Fruit fly (Drosophila melanogaster): Measurements from ENCODE around the gene CG3558.

CG3558 gene

DNA sequence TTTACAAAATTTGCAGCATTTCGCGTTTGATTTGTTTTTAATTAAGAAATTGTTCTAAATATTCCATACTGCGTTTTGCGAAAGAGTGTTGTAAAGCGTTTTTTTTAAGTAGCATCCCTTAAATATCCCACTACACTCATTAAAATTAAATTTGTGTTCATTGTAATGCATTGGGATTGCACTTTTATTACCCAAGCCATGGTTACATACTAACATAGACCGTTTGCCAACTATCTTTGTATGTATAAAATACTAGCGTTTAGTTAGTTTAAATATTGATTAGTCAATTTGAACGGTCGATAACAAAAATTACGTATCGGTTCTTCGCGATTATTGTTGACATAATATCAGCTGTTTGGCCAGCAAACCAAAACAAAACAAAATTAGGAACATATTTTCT lies 47.1 kb downstream of the CG3558 start, which contains the start of the genes cnir and CG17221 (continued):
- TF ChIP-seq Oaz (GFP tag; IDR thresholded peaks at IDR 0.05) (no peak), CG5953 (GFP tag; IDR thresholded peaks at IDR 0.05) (no peak), CG17385 (GFP tag; optimal IDR thresholded peaks at IDR 0.05) (peak; percentile 70), seq (GFP tag; IDR thresholded peaks at IDR 0.05) (peak; percentile 49; the same call in 1 of the 2 replicates), CG17359 (tag; optimal IDR thresholded peaks at IDR 0.05) (peak; percentile 58), hth (optimal IDR thresholded peaks at IDR 0.05) (no peak), pfk (GFP tag; optimal IDR thresholded peaks at IDR 0.05) (no peak), CG6175 (GFP tag; IDR thresholded peaks at IDR 0.05) (no peak), NC2α (GFP tag; optimal IDR thresholded peaks at IDR 0.05) (peak; percentile 38), CG7786 (GFP tag; optimal IDR thresholded peaks at IDR 0.05) (peak; percentile 49), unpg (GFP tag; optimal IDR thresholded peaks at IDR 0.05) (peak; percentile 70), Elba2 (GFP tag; optimal IDR thresholded peaks at IDR 0.05) (peak; percentile 76), slp2 (GFP tag; optimal IDR thresholded peaks at IDR 0.05) (peak; percentile 66), gcm (GFP tag; optimal IDR thresholded peaks at IDR 0.05) (peak; percentile 5), grn (GFP tag; optimal IDR thresholded peaks at IDR 0.05) (no peak), Usf (GFP tag; optimal IDR thresholded peaks at IDR 0.05) (no peak), CG8281 (tag; optimal IDR thresholded peaks at IDR 0.05) (peak; percentile 21), trh (GFP tag; optimal IDR thresholded peaks at IDR 0.05) (no peak), E2f2 (GFP tag; IDR thresholded peaks at IDR 0.05) (peak; percentile 47), CG30020 (tag; optimal IDR thresholded peaks at IDR 0.05) (peak; percentile 59), bigmax (GFP tag; optimal IDR thresholded peaks at IDR 0.05) (no peak), TFAM (GFP tag; optimal IDR thresholded peaks at IDR 0.05) (no peak), CG14441 (GFP tag; IDR thresholded peaks at IDR 0.05) (0 out of 2 replicates have a peak, but pooled peaks have one; percentile 21), sna (GFP tag; IDR thresholded peaks at IDR 0.05; ENCODE audit: partially characterized antibody) (no peak; the same call in 1 of the 2 replicates), row (GFP tag; IDR thresholded peaks at IDR 0.05) (peak; percentile 63), GATAe (GFP tag; conservative IDR thresholded peaks at IDR 0.05) (no peak), Poxn (GFP tag; IDR thresholded peaks at IDR 0.05) (no peak), CG17328 (GFP tag; IDR thresholded peaks at IDR 0.05) (no peak), jumu (GFP tag; optimal IDR thresholded peaks at IDR 0.05) (peak; percentile 65), CG18599 (GFP tag; optimal IDR thresholded peaks at IDR 0.05) (peak; percentile 72), da (GFP tag; optimal IDR thresholded peaks at IDR 0.05) (peak; percentile 6), Bgb (GFP tag; IDR thresholded peaks at IDR 0.05; ENCODE audit: partially characterized antibody) (peak; percentile 38; the same call in 1 of the 2 replicates), dati (GFP tag; IDR thresholded peaks at IDR 0.05) (no peak), Side (GFP tag; optimal IDR thresholded peaks at IDR 0.05) (peak; percentile 77), ac (GFP tag; optimal IDR thresholded peaks at IDR 0.05) (no peak), Dp (GFP tag; optimal IDR thresholded peaks at IDR 0.05) (peak; percentile 59), bbx (GFP tag; IDR thresholded peaks at IDR 0.05; ENCODE audit: partially characterized antibody) (no peak), sc (optimal IDR thresholded peaks at IDR 0.05) (no peak), sc (GFP tag; optimal IDR thresholded peaks at IDR 0.05) (no peak), CG10431 (GFP tag; optimal IDR thresholded peaks at IDR 0.05) (no peak), jing (GFP tag; optimal IDR thresholded peaks at IDR 0.05) (no peak), CG6765 (GFP tag; optimal IDR thresholded peaks at IDR 0.05) (no peak), Lim3 (GFP tag; IDR thresholded peaks at IDR 0.05) (no peak), CG11695 (GFP tag; IDR thresholded peaks at IDR 0.05) (peak; percentile 48; the same call in 1 of the 3 replicates), CG14667 (GFP tag; IDR thresholded peaks at IDR 0.05) (no peak), amos (GFP tag; IDR thresholded peaks at IDR 0.05; ENCODE audit: partially characterized antibody) (no peak; the same call in 1 of the 2 replicates), CG18476 (GFP tag; optimal IDR thresholded peaks at IDR 0.05) (peak; percentile 82), CG17612 (GFP tag; IDR thresholded peaks at IDR 0.05) (no peak), CG16779 (GFP tag; IDR thresholded peaks at IDR 0.05) (peak; percentile 50; the same call in 1 of the 2 replicates), Mrtf (GFP tag; IDR thresholded peaks at IDR 0.05) (no peak), CG3726 (GFP tag; IDR thresholded peaks at IDR 0.05) (no peak), lola (GFP tag; optimal IDR thresholded peaks at IDR 0.05) (peak in 1 of 3 experiments; percentile 60)
